Fruit fly (Drosophila melanogaster) whole organism, wandering third instar larva: ENCODE data around the gene CG15283.
A peak's percentile ranks its signal among the peaks of the same experiment; 100 is the strongest.

Experiments
- Dfd ChIP-seq: fragments of >200 bp; optimal IDR thresholded peaks from 2 replicates; lab custom pipeline; 2017; ENCODE audit warnings: missing biosample characterization, missing genetic modification characterization
- Hr83 ChIP-seq: fragments of 200-300 bp; sonication (Bioruptor generic); optimal IDR thresholded peaks from 2 replicates; lab custom pipeline; 2016; ENCODE audit warnings: missing biosample characterization, mild to moderate bottlenecking, missing genetic modification characterization, moderate library complexity; ENCODE audit not compliant: poor library complexity, severe bottlenecking
- Jra ChIP-seq: sonication (Bioruptor generic); optimal IDR thresholded peaks from 2 replicates; lab custom pipeline; 2016; ENCODE audit warnings: missing biosample characterization, missing genetic modification characterization
- br ChIP-seq: fragments of 200-800 bp; sonication (Bioruptor generic); optimal IDR thresholded peaks from 2 replicates; lab custom pipeline; 2016; ENCODE audit warnings: missing biosample characterization, missing genetic modification characterization
- fru ChIP-seq: fragments of 200-800 bp; sonication (Bioruptor generic); optimal IDR thresholded peaks from 3 replicates; lab custom pipeline; 2016; ENCODE audit warnings: missing biosample characterization, mild to moderate bottlenecking, missing genetic modification characterization
- pan ChIP-seq: fragments of >200 bp; optimal IDR thresholded peaks from 2 replicates; lab custom pipeline; 2017
- psq ChIP-seq: fragments of 200-800 bp; sonication (Bioruptor generic); optimal IDR thresholded peaks from 3 replicates; lab custom pipeline; 2017; ENCODE audit warnings: missing biosample characterization, mild to moderate bottlenecking, missing genetic modification characterization, moderate library complexity

DNA sequence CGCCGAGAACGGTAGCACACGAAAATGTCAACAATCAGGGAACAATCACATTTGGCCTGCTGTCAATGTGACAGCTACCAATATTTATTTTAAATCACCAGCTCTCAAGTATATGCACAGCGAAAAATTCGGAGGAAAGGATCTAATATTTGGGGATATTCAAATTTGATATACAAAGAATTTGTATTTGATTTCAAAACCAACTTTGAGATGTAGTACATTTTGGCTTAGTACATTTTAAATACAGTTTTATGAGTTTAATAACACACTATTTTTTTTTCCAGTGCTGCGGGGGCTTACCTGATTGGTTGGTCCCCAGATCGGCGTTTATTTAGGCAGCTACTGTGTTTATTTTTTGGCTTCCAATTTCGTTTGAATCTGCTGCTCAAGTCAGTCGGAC is 10.3 kb upstream of the CG15283 start:
- TF ChIP-seq pan (lab: Kevin White, UChicago) (no peak), br (GFP tag; lab: Kevin White, UChicago) (peak; percentile 88), psq (GFP tag; lab: Kevin White, UChicago) (peak; percentile 80), fru (peak; percentile 88), Hr83 (GFP tag; lab: Kevin White, UChicago) (no peak), Dfd (GFP tag; lab: Kevin White, UChicago) (no peak), Jra (GFP tag; lab: Kevin White, UChicago) (peak; percentile 67)
